Worm (Caenorhabditis elegans): ENCODE data around the gene nfyc-1.

DNA sequence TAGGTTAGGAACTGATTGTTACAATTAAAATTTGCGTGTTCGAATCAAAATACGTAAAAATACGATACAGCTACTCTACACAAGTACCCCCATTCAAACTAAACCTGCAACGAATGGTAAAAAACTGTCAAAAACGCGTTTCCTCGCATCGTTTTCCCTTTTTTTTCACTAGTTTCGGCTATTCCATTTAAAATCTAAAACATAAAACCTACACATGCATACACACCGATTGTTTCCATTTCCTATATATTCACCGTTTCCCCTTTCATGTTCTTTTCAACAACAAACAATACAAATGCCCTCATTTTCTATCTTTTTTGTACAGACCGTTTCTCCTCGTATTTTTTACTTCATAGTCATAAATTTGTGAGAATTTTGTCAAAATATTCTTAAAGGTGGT is 25.1 kb downstream of the nfyc-1 start:
- TF ChIP-seq blmp-1 (tag; optimal IDR thresholded peaks at IDR 0.05) (no peak), snpc-4 (tag; optimal IDR thresholded peaks at IDR 0.05) (no peak), nhr-28 (tag; optimal IDR thresholded peaks at IDR 0.05) (no peak), nhr-12 (tag; optimal IDR thresholded peaks at IDR 0.05) (no peak), elt-1 (tag; optimal IDR thresholded peaks at IDR 0.05; ENCODE audit: borderline replicate concordance, insufficient read depth) (no peak), unc-39 (tag; optimal IDR thresholded peaks at IDR 0.05) (no peak), nhr-76 (tag; optimal IDR thresholded peaks at IDR 0.05) (no peak), unc-62 (GFP tag; optimal IDR thresholded peaks at IDR 0.05) (no peak), lsy-2 (tag; optimal IDR thresholded peaks at IDR 0.05) (no peak), sptf-1 (tag; optimal IDR thresholded peaks at IDR 0.05) (no peak), ztf-11 (tag; optimal IDR thresholded peaks at IDR 0.05) (no peak), mls-2 (tag; optimal IDR thresholded peaks at IDR 0.05) (no peak), lin-13 (tag; optimal IDR thresholded peaks at IDR 0.05) (no peak)
